Worm (Caenorhabditis elegans) whole organism, early embryonic: ENCODE data around the gene ndua-12.
"Not testable (repeated sequence)": the region's sequence is repeated elsewhere in the genome, so short reads cannot be mapped to it uniquely, and the experiment has no call there.

Experiments used
- B0310.2 ChIP-seq: sonication (generic microtip); optimal IDR thresholded peaks from 2 replicates; lab custom pipeline; 2016; ENCODE audit warnings: mild to moderate bottlenecking, missing genetic modification characterization, missing compliant biosample characterization
- F13C5.2 ChIP-seq: sonication (generic microtip); optimal IDR thresholded peaks from 2 replicates; lab custom pipeline; 2017; ENCODE audit warnings: mild to moderate bottlenecking, missing genetic modification characterization, inconsistent platforms, missing compliant biosample characterization
- aly-1 ChIP-seq: sonication (generic microtip); optimal IDR thresholded peaks from 2 replicates; lab custom pipeline; 2016; ENCODE audit warnings: missing genetic modification characterization, missing compliant biosample characterization
- ama-1 ChIP-seq: fragments of 150-350 bp; optimal IDR thresholded peaks from 2 replicates; lab custom pipeline; 2014
- ceh-13 ChIP-seq: fragments of 200-800 bp; sonication (Bioruptor generic); optimal IDR thresholded peaks from 2 replicates; lab custom pipeline; 2018; ENCODE audit warnings: mild to moderate bottlenecking, missing genetic modification characterization, missing compliant biosample characterization
- ceh-36 ChIP-seq: sonication (generic microtip); optimal IDR thresholded peaks from 2 replicates; lab custom pipeline; 2016; ENCODE audit warnings: missing genetic modification characterization, inconsistent platforms, missing compliant biosample characterization
- ets-7 ChIP-seq: sonication (generic microtip); optimal IDR thresholded peaks from 2 replicates; lab custom pipeline; 2016; ENCODE audit warnings: missing genotype, missing genetic modification characterization, missing compliant biosample characterization
- flt-1 ChIP-seq: fragments of 200-800 bp; sonication (Bioruptor generic); IDR thresholded peaks from 2 replicates; pipeline ENCODE4 v1.3.6; 2022; ENCODE audit warnings: missing genetic modification characterization, missing compliant biosample characterization
- hmbx-1 ChIP-seq: sonication (generic microtip); optimal IDR thresholded peaks from 2 replicates; lab custom pipeline; 2016; ENCODE audit warnings: mild to moderate bottlenecking, missing genetic modification characterization, missing compliant biosample characterization
- hmg-4 ChIP-seq: fragments of 200-800 bp; sonication (Bioruptor generic); optimal IDR thresholded peaks from 2 replicates; lab custom pipeline; 2018; ENCODE audit warnings: mild to moderate bottlenecking, missing genetic modification characterization, missing compliant biosample characterization
- hnd-1 ChIP-seq: sonication (generic microtip); optimal IDR thresholded peaks from 2 replicates; lab custom pipeline; 2016; ENCODE audit warnings: missing genetic modification characterization, missing compliant biosample characterization
- pes-1 ChIP-seq: fragments of 200-800 bp; sonication (Bioruptor generic); IDR thresholded peaks from 2 replicates; pipeline ENCODE4 v1.3.6; 2022; ENCODE audit warnings: missing genetic modification reagents, missing genetic modification characterization, missing compliant biosample characterization
- scrt-1 ChIP-seq: fragments of 200-800 bp; sonication (Bioruptor generic); IDR thresholded peaks from 2 replicates; pipeline ENCODE4 v1.3.6; 2022; ENCODE audit warnings: missing genetic modification characterization, missing compliant biosample characterization
- sea-1 ChIP-seq: fragments of 200-800 bp; sonication (Bioruptor generic); conservative IDR thresholded peaks from 2 replicates; pipeline ENCODE4 v1.3.6; 2022; ENCODE audit warnings: missing genetic modification characterization, missing compliant biosample characterization
- tbx-11 ChIP-seq: fragments of 200-800 bp; sonication (Bioruptor generic); IDR thresholded peaks from 2 replicates; pipeline ENCODE4 v1.3.6; 2022; ENCODE audit warnings: missing genetic modification characterization, missing compliant biosample characterization
- tbx-37 ChIP-seq: fragments of 200-800 bp; sonication (Bioruptor generic); conservative IDR thresholded peaks from 2 replicates; pipeline ENCODE4 v1.3.6; 2022; ENCODE audit warnings: missing genetic modification reagents, missing genetic modification characterization, missing compliant biosample characterization
- tra-4 ChIP-seq: sonication (generic microtip); optimal IDR thresholded peaks from 2 replicates; lab custom pipeline; 2017; ENCODE audit warnings: missing genetic modification characterization, missing compliant biosample characterization

The ndua-12 gene

DNA sequence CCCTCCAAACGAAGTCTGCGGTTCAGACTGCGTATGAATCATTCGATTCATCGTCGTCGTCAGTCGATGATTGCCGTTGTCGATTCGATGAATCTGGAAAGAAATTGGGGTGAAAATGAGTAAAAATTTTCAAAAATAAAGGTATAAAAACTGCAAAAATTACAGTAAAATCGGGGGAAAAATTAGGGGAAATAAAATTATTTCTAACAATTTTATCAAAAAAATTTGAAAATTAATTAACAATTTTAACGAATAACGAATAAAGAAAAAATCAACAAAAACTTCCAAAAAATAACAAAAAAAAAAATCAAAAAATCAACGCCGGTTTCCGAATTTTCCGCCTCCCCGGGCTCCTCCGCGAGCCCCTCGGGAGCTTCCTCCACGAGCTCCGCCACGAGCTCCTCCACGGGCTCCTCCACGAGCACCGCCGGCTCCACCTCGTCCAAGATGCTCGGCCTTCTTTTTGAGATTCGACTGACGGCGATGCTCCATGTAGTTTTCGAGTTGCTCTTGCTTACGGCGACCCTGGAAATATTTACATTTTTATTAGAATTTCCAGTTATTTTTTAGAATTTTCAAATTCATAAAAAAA is 30.8 kb downstream of the ndua-12 start, which contains the start of gene egrh-3:
Gene egrh-3, minus strand, starts transcription at position 51 of the 592 bp plus-strand sequence.
- no peak for TF ChIP-seq sea-1
- no peak for TF ChIP-seq flt-1 (GFP tag; lab: Robert Waterston, UW)
- TF ChIP-seq ceh-36 (tag; lab: Kevin White, UChicago), result no peak

DNA sequence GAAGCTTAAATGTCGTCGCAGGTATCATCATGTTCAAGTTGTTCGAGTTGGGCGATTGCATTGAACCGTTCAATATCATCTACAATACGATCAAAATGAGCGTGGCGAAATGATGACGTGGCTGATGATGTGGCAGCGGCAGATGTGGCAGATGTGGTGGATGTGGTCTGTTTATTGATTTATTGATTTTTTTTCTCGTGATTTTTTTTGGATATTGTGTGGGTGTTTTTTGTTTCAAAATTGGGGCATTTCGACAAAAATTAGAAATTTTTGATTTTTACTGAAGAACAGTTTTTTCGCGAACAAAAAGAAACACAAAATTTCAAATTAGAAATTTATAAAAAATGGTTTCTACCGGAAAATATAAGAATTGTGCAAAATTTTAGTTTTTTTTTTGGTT is 39.4 kb downstream of the ndua-12 start:
- TF ChIP-seq flt-1 (GFP tag; lab: Robert Waterston, UW) (no peak), tra-4 (tag; lab: Kevin White, UChicago) (no peak), ceh-13 (GFP tag; lab: Kevin White, UChicago) (no peak), sea-1 (no peak), ama-1 (lab: Kevin White, UChicago) (no peak), F13C5.2 (tag; lab: Kevin White, UChicago) (no peak), B0310.2 (tag; lab: Kevin White, UChicago) (no peak), tbx-37 (GFP tag; lab: Robert Waterston, UW) (no peak)

DNA sequence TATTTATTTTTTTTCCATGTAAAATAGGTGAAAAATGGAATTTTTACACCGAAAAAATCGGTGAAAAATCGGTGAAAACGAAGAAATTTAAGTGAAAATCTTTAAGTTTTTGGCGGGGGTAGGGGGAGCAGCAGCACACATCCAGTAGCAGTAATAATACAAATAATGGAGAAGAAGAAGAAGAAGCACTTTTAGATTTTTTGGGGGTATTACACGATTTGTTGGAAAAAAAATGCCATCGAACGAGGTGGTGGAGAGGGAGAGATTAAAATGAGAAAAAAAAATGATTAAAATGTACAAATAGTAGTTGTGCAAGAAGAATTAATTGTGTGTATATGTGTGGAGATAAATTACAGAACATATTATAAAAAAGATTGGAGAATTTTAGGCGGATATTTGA is 41.5 kb downstream of the ndua-12 start:
- TF ChIP-seq B0310.2 (tag; lab: Kevin White, UChicago), result no peak
- no peak for TF ChIP-seq tbx-11 (GFP tag; lab: Robert Waterston, UW)
- no peak for TF ChIP-seq ceh-13 (GFP tag; lab: Kevin White, UChicago)

DNA sequence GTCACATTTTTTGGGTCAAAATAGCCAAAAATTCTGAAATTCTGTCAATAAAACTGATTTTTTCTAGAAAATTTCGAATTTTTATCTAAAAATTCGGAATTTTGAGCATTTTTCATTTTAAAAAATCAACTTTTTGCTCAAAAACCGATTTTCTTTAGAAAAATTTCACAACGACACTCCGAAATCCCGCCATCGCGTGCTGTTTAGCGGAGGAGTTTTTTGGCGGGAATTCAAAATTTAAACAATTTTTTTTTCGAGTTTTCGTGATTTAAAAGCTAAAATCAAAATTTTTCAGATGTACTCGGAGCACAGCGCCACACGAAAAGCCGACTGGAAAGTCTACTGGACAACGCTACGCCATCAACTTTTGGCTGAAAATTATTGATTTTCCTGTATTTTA is 41.9 kb downstream of the ndua-12 start:
- TF ChIP-seq hmbx-1 (no peak), pes-1 (GFP tag; lab: Robert Waterston, UW) (no peak), ceh-13 (GFP tag; lab: Kevin White, UChicago) (no peak), hmg-4 (GFP tag; lab: Kevin White, UChicago) (no peak), hnd-1 (tag; lab: Kevin White, UChicago) (no peak), ceh-36 (tag; lab: Kevin White, UChicago) (no peak), tra-4 (tag; lab: Kevin White, UChicago) (no peak), ama-1 (lab: Kevin White, UChicago) (no peak), ets-7 (tag; lab: Kevin White, UChicago) (no peak), sea-1 (no peak), tbx-11 (GFP tag; lab: Robert Waterston, UW) (no peak), flt-1 (GFP tag; lab: Robert Waterston, UW) (no peak), aly-1 (tag; lab: Kevin White, UChicago) (no peak), tbx-37 (GFP tag; lab: Robert Waterston, UW) (no peak)

DNA sequence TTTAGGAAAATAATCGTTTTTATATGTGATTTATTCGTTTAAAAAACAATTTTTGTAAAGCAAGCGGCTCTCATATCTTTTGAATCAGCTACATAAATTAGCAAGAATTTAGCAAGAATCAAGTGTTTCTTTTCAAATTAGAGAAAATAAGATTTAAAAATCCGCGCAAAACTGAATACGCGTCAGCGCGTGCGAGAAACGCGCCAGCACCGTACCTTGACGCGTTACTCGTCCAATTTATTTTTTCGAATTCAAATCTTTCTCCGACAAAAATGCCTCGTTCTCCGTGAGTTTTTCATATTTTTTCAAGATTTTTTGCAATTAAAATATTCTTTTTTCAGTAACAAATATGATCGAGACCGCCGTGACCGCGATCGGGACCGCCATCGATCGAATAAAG is 43.4 kb downstream of the ndua-12 start, which contains the start of gene Y94H6A.3:
Gene Y94H6A.3, plus strand, starts transcription at position 232 of the 400 bp plus-strand sequence.
- peak; percentile 51; the same call in 1 of the 2 replicates for TF ChIP-seq flt-1 (GFP tag; lab: Robert Waterston, UW)
- TF ChIP-seq B0310.2 (tag; lab: Kevin White, UChicago), result no peak
- TF ChIP-seq F13C5.2 (tag; lab: Kevin White, UChicago), result peak; percentile 69

DNA sequence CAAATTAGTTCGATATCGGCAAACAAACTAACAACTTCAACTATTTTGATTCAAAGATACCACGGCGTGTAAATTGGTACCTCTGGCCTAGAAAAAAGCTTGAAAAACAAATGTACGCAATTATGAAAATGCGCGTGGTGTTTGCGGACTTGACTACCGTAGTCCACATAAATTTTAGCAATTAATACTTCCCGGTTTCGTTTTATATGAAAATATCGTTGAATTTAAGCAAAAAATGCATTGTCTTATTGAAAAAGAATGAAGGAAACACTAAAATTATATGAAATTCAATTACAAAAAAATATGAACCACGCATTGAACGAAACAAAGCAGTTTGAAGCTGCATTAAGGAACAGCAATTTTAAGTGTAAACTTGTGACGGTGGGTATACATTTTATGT is 44.7 kb downstream of the ndua-12 start, which contains the start of gene gpx-4:
Gene gpx-4, minus strand, starts transcription at position 101 of the 400 bp plus-strand sequence.
- TF ChIP-seq tra-4 (tag; lab: Kevin White, UChicago); hmg-4 (GFP tag; lab: Kevin White, UChicago); aly-1 (tag; lab: Kevin White, UChicago): not testable (repeated sequence)

DNA sequence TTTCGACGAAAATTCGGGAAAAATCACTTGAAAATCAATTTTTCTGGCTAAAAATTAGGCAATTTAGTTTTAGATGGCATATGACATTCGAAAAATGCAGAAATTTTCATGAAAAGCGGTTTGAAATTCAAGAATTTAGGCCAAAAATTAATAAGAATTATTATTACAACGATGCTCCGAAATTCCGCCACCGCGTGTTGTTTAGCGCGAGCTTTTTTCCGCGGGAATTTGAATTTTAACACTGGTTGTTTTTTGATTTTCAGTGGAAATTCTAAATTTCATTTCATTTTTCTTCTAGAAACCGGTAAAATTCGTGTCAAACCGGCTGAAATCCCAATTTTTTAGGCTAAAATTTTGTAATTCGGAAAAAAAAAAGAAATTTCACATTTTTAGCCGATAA is 49.0 kb downstream of the ndua-12 start:
- TF ChIP-seq hmg-4 (GFP tag; lab: Kevin White, UChicago), result no peak
- TF ChIP-seq scrt-1 (GFP tag; lab: Robert Waterston, UW), result no peak
- TF ChIP-seq tra-4 (tag; lab: Kevin White, UChicago), result no peak
- TF ChIP-seq ets-7 (tag; lab: Kevin White, UChicago), result no peak
- TF ChIP-seq tbx-37 (GFP tag; lab: Robert Waterston, UW), result no peak
- TF ChIP-seq ceh-36 (tag; lab: Kevin White, UChicago), result no peak
- TF ChIP-seq aly-1 (tag; lab: Kevin White, UChicago), result no peak
- TF ChIP-seq B0310.2 (tag; lab: Kevin White, UChicago), result no peak
- TF ChIP-seq flt-1 (GFP tag; lab: Robert Waterston, UW), result no peak
- TF ChIP-seq hmbx-1, result no peak
- TF ChIP-seq hnd-1 (tag; lab: Kevin White, UChicago), result no peak
- TF ChIP-seq ceh-13 (GFP tag; lab: Kevin White, UChicago), result no peak
- no peak for TF ChIP-seq pes-1 (GFP tag; lab: Robert Waterston, UW)
- TF ChIP-seq F13C5.2 (tag; lab: Kevin White, UChicago), result no peak
- no peak for TF ChIP-seq tbx-11 (GFP tag; lab: Robert Waterston, UW)
- TF ChIP-seq sea-1, result no peak
- no peak for TF ChIP-seq ama-1 (lab: Kevin White, UChicago)
